Worm (Caenorhabditis elegans): ENCODE results near the gene nid-1.

The nid-1 gene

ce11 chrV:12963192-12963591 is 53.3 kb downstream of the nid-1 start, which contains the start of gene hrg-9:
TSS of gene hrg-9 (minus strand) at chrV:12963343.
- TF ChIP-seq dao-5 (tag; optimal IDR thresholded peaks at IDR 0.05) = no peak

- TF ChIP-seq W03F9.2 (tag; optimal IDR thresholded peaks at IDR 0.05) = no peak
- no peak for TF ChIP-seq dao-5 (tag; optimal IDR thresholded peaks at IDR 0.05)
- TF ChIP-seq him-1 (tag; optimal IDR thresholded peaks at IDR 0.05) = no peak
Observed at ce11 chrV:12964076-12964475, 54.2 kb downstream of the nid-1 start, which contains the start of gene srd-35. TSS of gene srd-35 (plus strand) at chrV:12964376.
